Fruit fly (Drosophila melanogaster): Measurements from ENCODE around the gene Nfs1.

Nfs1 gene

dm6 chr2L:11990458-11991065 is 8.9 kb upstream of the Nfs1 start, which contains the start of gene escl (continued):
- peak; percentile 51 for TF ChIP-seq sens (GFP tag)
- TF ChIP-seq CG1529 (GFP tag; optimal IDR thresholded peaks at IDR 0.05) = no peak
- TF ChIP-seq stwl (tag; optimal IDR thresholded peaks at IDR 0.05) = peak; percentile 41
- TF ChIP-seq Dp (GFP tag; optimal IDR thresholded peaks at IDR 0.05) = peak; percentile 61
- TF ChIP-seq CG18262 (tag; optimal IDR thresholded peaks at IDR 0.05) = no peak
- no peak for TF ChIP-seq ro (GFP tag; IDR thresholded peaks at IDR 0.05)
- no peak for TF ChIP-seq CG13775 (GFP tag; optimal IDR thresholded peaks at IDR 0.05)
- TF ChIP-seq CG10366 (GFP tag; IDR thresholded peaks at IDR 0.05) = no peak
- no peak for TF ChIP-seq Meics (GFP tag; optimal IDR thresholded peaks at IDR 0.05)
- no peak for TF ChIP-seq lola (GFP tag; optimal IDR thresholded peaks at IDR 0.05)
- no peak for TF ChIP-seq CG30403 (GFP tag; optimal IDR thresholded peaks at IDR 0.05)
- no peak for TF ChIP-seq exex (tag; optimal IDR thresholded peaks at IDR 0.05)
- TF ChIP-seq CG6683 (GFP tag; optimal IDR thresholded peaks at IDR 0.05) = no peak
- no peak for TF ChIP-seq CrebB (tag; optimal IDR thresholded peaks at IDR 0.05)
- no peak for TF ChIP-seq Dip3 (GFP tag; optimal IDR thresholded peaks at IDR 0.05)
- no peak for TF ChIP-seq CG15479 (GFP tag; optimal IDR thresholded peaks at IDR 0.05)
- no peak for TF ChIP-seq CG11695 (GFP tag; IDR thresholded peaks at IDR 0.05)
- TF ChIP-seq CG12659 (GFP tag; optimal IDR thresholded peaks at IDR 0.05) = peak; percentile 18
- peak; percentile 4 for TF ChIP-seq CG15514 (GFP tag; optimal IDR thresholded peaks at IDR 0.05)
- no peak for TF ChIP-seq phol (tag; optimal IDR thresholded peaks at IDR 0.05)
- TF ChIP-seq Med (GFP tag) = peak; percentile 71
- no peak for TF ChIP-seq CG13424 (tag; optimal IDR thresholded peaks at IDR 0.05)
- no peak for TF ChIP-seq CG2199 (GFP tag; IDR thresholded peaks at IDR 0.05)
- no peak for TF ChIP-seq CG1233 (GFP tag; optimal IDR thresholded peaks at IDR 0.05)
- 0 out of 2 replicates have a peak, but pooled peaks have one; percentile 29 for TF ChIP-seq CG3847 (GFP tag; IDR thresholded peaks at IDR 0.05)
- no peak for TF ChIP-seq Taf1 (GFP tag; IDR thresholded peaks at IDR 0.05)
- TF ChIP-seq HHEX (GFP tag; optimal IDR thresholded peaks at IDR 0.05) = no peak
- TF ChIP-seq CG10321 (GFP tag; IDR thresholded peaks at IDR 0.05) = no peak
- TF ChIP-seq ewg (GFP tag; optimal IDR thresholded peaks at IDR 0.05) = peak; percentile 55
- no peak for TF ChIP-seq CG32767 (GFP tag; IDR thresholded peaks at IDR 0.05)
- no peak for TF ChIP-seq Mes4 (GFP tag; optimal IDR thresholded peaks at IDR 0.05)
- no peak for TF ChIP-seq lov (optimal IDR thresholded peaks at IDR 0.05)
- no peak for TF ChIP-seq lov (GFP tag; IDR thresholded peaks at IDR 0.05)
- TF ChIP-seq cato (GFP tag; optimal IDR thresholded peaks at IDR 0.05; ENCODE audit: borderline replicate concordance) = no peak
- TF ChIP-seq inv (GFP tag; IDR thresholded peaks at IDR 0.05; ENCODE audit: partially characterized antibody) = no peak
- no peak for TF ChIP-seq z (GFP tag; IDR thresholded peaks at IDR 0.05)
- TF ChIP-seq Poxn (GFP tag; IDR thresholded peaks at IDR 0.05) = no peak
- TF ChIP-seq chinmo (GFP tag; IDR thresholded peaks at IDR 0.05; ENCODE audit: partially characterized antibody) = peak; percentile 50; the same call in 1 of the 4 replicates
- no peak for TF ChIP-seq tna (GFP tag; IDR thresholded peaks at IDR 0.05; ENCODE audit: partially characterized antibody)
- TF ChIP-seq Abd-B (GFP tag; optimal IDR thresholded peaks at IDR 0.05) = no peak
- TF ChIP-seq CG4617 (GFP tag; optimal IDR thresholded peaks at IDR 0.05; ENCODE audit: borderline replicate concordance) = no peak
- no peak for TF ChIP-seq CG6813 (GFP tag; optimal IDR thresholded peaks at IDR 0.05)
- no peak for TF ChIP-seq Hsf (GFP tag; optimal IDR thresholded peaks at IDR 0.05)
- no peak for TF ChIP-seq dysf (GFP tag; IDR thresholded peaks at IDR 0.05)
- TF ChIP-seq CG4328 (GFP tag; optimal IDR thresholded peaks at IDR 0.05) = no peak
- no peak for TF ChIP-seq CG9727 (GFP tag; optimal IDR thresholded peaks at IDR 0.05)

Measured in whole organism, embryonic.